Fruit fly (Drosophila melanogaster): ENCODE results near the gene CG13458.

Gene CG13458

dm6 chr3L:15141118-15142003 lies 28.0 kb downstream of the CG13458 start (continued):
- peak; percentile 80; the same call in 3 of the 4 replicates for TF ChIP-seq chinmo (GFP tag; IDR thresholded peaks at IDR 0.05; ENCODE audit: partially characterized antibody)
- TF ChIP-seq CG33213 (GFP tag; optimal IDR thresholded peaks at IDR 0.05): no peak
- no peak for TF ChIP-seq ash1 (GFP tag; optimal IDR thresholded peaks at IDR 0.05)
- TF ChIP-seq pfk (GFP tag; optimal IDR thresholded peaks at IDR 0.05): no peak
- TF ChIP-seq CG3065 (GFP tag; optimal IDR thresholded peaks at IDR 0.05): peak; percentile 17
- no peak for TF ChIP-seq CG14965 (GFP tag; optimal IDR thresholded peaks at IDR 0.05; ENCODE audit: borderline replicate concordance)
- no peak for TF ChIP-seq slou (GFP tag; optimal IDR thresholded peaks at IDR 0.05)
- no peak for TF ChIP-seq CG34224 (GFP tag; IDR thresholded peaks at IDR 0.05; ENCODE audit: partially characterized antibody)
- no peak for TF ChIP-seq CG18619 (GFP tag; optimal IDR thresholded peaks at IDR 0.05)
- TF ChIP-seq schlank (tag; optimal IDR thresholded peaks at IDR 0.05): no peak
- TF ChIP-seq CG1832 (GFP tag; optimal IDR thresholded peaks at IDR 0.05): peak; percentile 83
- no peak for TF ChIP-seq z (GFP tag; IDR thresholded peaks at IDR 0.05)
- TF ChIP-seq crol (GFP tag; IDR thresholded peaks at IDR 0.05): peak; percentile 47
- no peak for TF ChIP-seq CG10959 (GFP tag; IDR thresholded peaks at IDR 0.05)
- no peak for TF ChIP-seq CG43689 (GFP tag; IDR thresholded peaks at IDR 0.05)
- TF ChIP-seq CG8281 (tag; optimal IDR thresholded peaks at IDR 0.05): no peak
- TF ChIP-seq Hey (tag; optimal IDR thresholded peaks at IDR 0.05): no peak
- TF ChIP-seq CG16815 (GFP tag; optimal IDR thresholded peaks at IDR 0.05): no peak
- TF ChIP-seq CG9727 (GFP tag; optimal IDR thresholded peaks at IDR 0.05): peak; percentile 31
- TF ChIP-seq H15 (GFP tag; IDR thresholded peaks at IDR 0.05): no peak
- 0 out of 3 replicates have a peak, but pooled peaks have one; percentile 15 for TF ChIP-seq CG11456 (GFP tag; IDR thresholded peaks at IDR 0.05)
- TF ChIP-seq zfh2 (GFP tag; optimal IDR thresholded peaks at IDR 0.05): no peak
- TF ChIP-seq CG5245 (GFP tag; optimal IDR thresholded peaks at IDR 0.05): no peak
- TF ChIP-seq Bteb2 (GFP tag; optimal IDR thresholded peaks at IDR 0.05): no peak
- TF ChIP-seq insv (GFP tag; optimal IDR thresholded peaks at IDR 0.05): peak in 1 of 2 experiments; percentile 80
- TF ChIP-seq CG7271 (tag; optimal IDR thresholded peaks at IDR 0.05): no peak
- peak; percentile 40 for TF ChIP-seq tin (GFP tag; optimal IDR thresholded peaks at IDR 0.05)
- no peak for TF ChIP-seq CG8359 (GFP tag; optimal IDR thresholded peaks at IDR 0.05; ENCODE audit: borderline replicate concordance)
- TF ChIP-seq Doc3 (GFP tag; IDR thresholded peaks at IDR 0.05; ENCODE audit: partially characterized antibody): 0 out of 3 replicates have a peak, but pooled peaks have one; percentile 13
- TF ChIP-seq Gsc (GFP tag; IDR thresholded peaks at IDR 0.05): no peak
- no peak for TF ChIP-seq jing (GFP tag; optimal IDR thresholded peaks at IDR 0.05)
- TF ChIP-seq CG18011 (GFP tag; optimal IDR thresholded peaks at IDR 0.05): no peak
- TF ChIP-seq wdn (GFP tag; IDR thresholded peaks at IDR 0.05): no peak
- no peak for TF ChIP-seq bab2 (GFP tag; optimal IDR thresholded peaks at IDR 0.05)
- peak; percentile 54 for TF ChIP-seq nom (GFP tag; optimal IDR thresholded peaks at IDR 0.05)
- TF ChIP-seq CG6272 (GFP tag; IDR thresholded peaks at IDR 0.05): no peak
- TF ChIP-seq CG1233 (GFP tag; optimal IDR thresholded peaks at IDR 0.05): no peak
- TF ChIP-seq row (GFP tag; IDR thresholded peaks at IDR 0.05): peak; percentile 83
- no peak for TF ChIP-seq hbn (GFP tag; IDR thresholded peaks at IDR 0.05; ENCODE audit: partially characterized antibody)
- TF ChIP-seq twi (tag; optimal IDR thresholded peaks at IDR 0.05): no peak
- no peak for TF ChIP-seq Adf1 (GFP tag; IDR thresholded peaks at IDR 0.05)
- no peak for TF ChIP-seq Nf-YA (GFP tag; IDR thresholded peaks at IDR 0.05)
- no peak for TF ChIP-seq CG4854 (GFP tag; optimal IDR thresholded peaks at IDR 0.05)
- TF ChIP-seq CG33557 (GFP tag; optimal IDR thresholded peaks at IDR 0.05): no peak
- TF ChIP-seq Aef1 (GFP tag; IDR thresholded peaks at IDR 0.05): peak; percentile 49; the same call in 2 of the 3 replicates
- no peak for TF ChIP-seq bcd (GFP tag; optimal IDR thresholded peaks at IDR 0.05)
- TF ChIP-seq sens-2 (GFP tag; IDR thresholded peaks at IDR 0.05): no peak
- TF ChIP-seq Oaz (GFP tag; IDR thresholded peaks at IDR 0.05): no peak
- TF ChIP-seq kah (GFP tag; optimal IDR thresholded peaks at IDR 0.05): peak; percentile 0

Data from whole organism, embryonic.